Worm (Caenorhabditis elegans): ENCODE results near the gene inos-1.

DNA sequence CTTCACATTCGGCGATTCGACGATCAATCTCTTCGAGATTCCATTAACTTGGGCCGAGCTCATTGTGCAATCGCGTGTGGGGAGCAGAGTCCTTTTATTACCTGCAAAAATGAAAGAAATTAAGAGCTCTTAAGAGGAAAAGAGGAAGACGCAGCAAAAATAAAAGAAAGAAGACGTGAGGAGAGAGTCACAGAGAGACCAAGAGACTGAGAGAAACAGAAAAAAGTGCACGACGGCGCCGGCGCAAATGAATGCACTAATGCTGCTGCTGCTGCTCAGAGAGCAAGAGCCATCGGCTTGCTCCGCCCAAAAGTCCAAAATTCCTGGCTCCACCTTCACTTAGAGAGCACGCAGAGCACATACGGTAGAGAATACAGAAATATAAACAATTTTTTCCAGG is at the start of gene inos-1:
- TF ChIP-seq nhr-237 (tag; optimal IDR thresholded peaks at IDR 0.05) (no peak), unc-39 (tag; optimal IDR thresholded peaks at IDR 0.05) (no peak), ama-1 (optimal IDR thresholded peaks at IDR 0.05) (no peak), nhr-11 (tag; optimal IDR thresholded peaks at IDR 0.05) (no peak), pqm-1 (tag; optimal IDR thresholded peaks at IDR 0.05) (no peak), elt-1 (tag; optimal IDR thresholded peaks at IDR 0.05) (no peak), zag-1 (tag; optimal IDR thresholded peaks at IDR 0.05) (no peak), egl-27 (tag; optimal IDR thresholded peaks at IDR 0.05) (no peak), nhr-28 (tag; optimal IDR thresholded peaks at IDR 0.05) (no peak), nfya-1 (tag; optimal IDR thresholded peaks at IDR 0.05; ENCODE audit: insufficient read depth) (no peak)

All from whole organism, L3 larva.